Fruit fly (Drosophila melanogaster): ENCODE data around the gene Prp6.

Gene Prp6

DNA sequence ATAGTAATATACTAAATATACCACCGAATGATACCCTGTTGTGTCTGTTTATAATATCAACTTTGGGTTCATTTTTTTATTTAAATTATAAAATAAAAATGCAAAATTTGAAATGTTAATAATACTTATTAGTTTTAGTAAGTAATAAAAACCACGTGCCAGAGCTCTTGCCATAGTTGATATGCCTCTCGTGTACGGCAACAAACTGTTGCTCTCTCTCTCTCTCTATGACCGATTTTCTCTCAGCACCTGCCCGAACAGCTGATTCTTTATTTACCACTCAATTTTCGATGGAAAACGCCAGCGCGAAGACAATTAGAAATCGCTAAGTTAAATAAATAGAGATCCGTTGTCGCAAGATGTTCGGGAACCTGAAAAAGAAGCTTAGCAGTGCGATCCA, 37.7 kb upstream of the Prp6 start, which contains the start of gene Dysb (continued):
- TF ChIP-seq H15 (GFP tag; IDR thresholded peaks at IDR 0.05) (peak; percentile 90), CG4328 (GFP tag; optimal IDR thresholded peaks at IDR 0.05) (peak; percentile 82), CG7271 (tag; optimal IDR thresholded peaks at IDR 0.05) (peak; percentile 47), mirr (GFP tag; optimal IDR thresholded peaks at IDR 0.05) (peak; percentile 58), org-1 (GFP tag; optimal IDR thresholded peaks at IDR 0.05) (peak; percentile 45), dmrt99B (tag; optimal IDR thresholded peaks at IDR 0.05) (peak; percentile 91), CG9437 (GFP tag; optimal IDR thresholded peaks at IDR 0.05) (peak; percentile 69), CG10654 (GFP tag; optimal IDR thresholded peaks at IDR 0.05) (peak; percentile 71), CG3838 (GFP tag; optimal IDR thresholded peaks at IDR 0.05) (peak; percentile 4), wdn (GFP tag; IDR thresholded peaks at IDR 0.05) (peak; percentile 79), lmd (GFP tag; IDR thresholded peaks at IDR 0.05) (peak; percentile 85), hbn (GFP tag; IDR thresholded peaks at IDR 0.05; ENCODE audit: partially characterized antibody) (0 out of 2 replicates have a peak, but pooled peaks have one; percentile 34), CG8281 (tag; optimal IDR thresholded peaks at IDR 0.05) (peak; percentile 52), gcm (GFP tag; optimal IDR thresholded peaks at IDR 0.05) (peak; percentile 93), Kr (GFP tag; optimal IDR thresholded peaks at IDR 0.05) (no peak), stc (GFP tag; IDR thresholded peaks at IDR 0.05) (peak; percentile 89), vfl (GFP tag; optimal IDR thresholded peaks at IDR 0.05) (peak; percentile 48), CG16779 (GFP tag; IDR thresholded peaks at IDR 0.05) (peak; percentile 92), pb (GFP tag; optimal IDR thresholded peaks at IDR 0.05) (peak; percentile 4), NC2α (GFP tag; optimal IDR thresholded peaks at IDR 0.05) (no peak), HmgZ (tag; optimal IDR thresholded peaks at IDR 0.05) (peak; percentile 87), Dip2 (GFP tag; IDR thresholded peaks at IDR 0.05) (no peak), CG3065 (GFP tag; optimal IDR thresholded peaks at IDR 0.05) (no peak), Sin3A (optimal IDR thresholded peaks at IDR 0.05) (no peak), sna (GFP tag; IDR thresholded peaks at IDR 0.05; ENCODE audit: partially characterized antibody) (no peak; the same call in 1 of the 2 replicates), CG2120 (GFP tag; optimal IDR thresholded peaks at IDR 0.05) (peak; percentile 88), bowl (GFP tag; IDR thresholded peaks at IDR 0.05) (peak; percentile 78), CG6854 (GFP tag; optimal IDR thresholded peaks at IDR 0.05) (peak; percentile 68), sisA (GFP tag; IDR thresholded peaks at IDR 0.05) (peak; percentile 85), CG32772 (GFP tag; IDR thresholded peaks at IDR 0.05) (peak; percentile 86), Myb (GFP tag; optimal IDR thresholded peaks at IDR 0.05) (peak; percentile 4), Fer3 (tag; optimal IDR thresholded peaks at IDR 0.05) (peak; percentile 91), cad (GFP tag; optimal IDR thresholded peaks at IDR 0.05) (no peak), CG11696 (GFP tag; IDR thresholded peaks at IDR 0.05) (peak; percentile 91), pros (GFP tag; optimal IDR thresholded peaks at IDR 0.05) (no peak), nom (GFP tag; optimal IDR thresholded peaks at IDR 0.05) (peak; percentile 87), trh (GFP tag; optimal IDR thresholded peaks at IDR 0.05) (peak; percentile 17), CG6813 (GFP tag; optimal IDR thresholded peaks at IDR 0.05) (peak; percentile 85), CG7963 (GFP tag; IDR thresholded peaks at IDR 0.05; ENCODE audit: partially characterized antibody) (no peak), nmo (GFP tag; optimal IDR thresholded peaks at IDR 0.05) (peak; percentile 80), sc (optimal IDR thresholded peaks at IDR 0.05) (no peak), sc (GFP tag; optimal IDR thresholded peaks at IDR 0.05) (peak; percentile 66), CG1233 (GFP tag; optimal IDR thresholded peaks at IDR 0.05) (peak; percentile 87), ato (GFP tag; IDR thresholded peaks at IDR 0.05; ENCODE audit: partially characterized antibody) (no peak), CG10147 (GFP tag; optimal IDR thresholded peaks at IDR 0.05) (peak; percentile 81), CG2678 (tag; optimal IDR thresholded peaks at IDR 0.05) (peak; percentile 90), CG31365 (tag; optimal IDR thresholded peaks at IDR 0.05) (peak; percentile 60), CG12155 (GFP tag; optimal IDR thresholded peaks at IDR 0.05) (peak; percentile 79), Meics (GFP tag; optimal IDR thresholded peaks at IDR 0.05) (peak; percentile 89), Dip3 (GFP tag; optimal IDR thresholded peaks at IDR 0.05) (peak; percentile 39), Xrp1 (GFP tag; IDR thresholded peaks at IDR 0.05) (peak; percentile 95)

Measured in whole organism, embryonic.